Worm (Caenorhabditis elegans) whole organism, young adult: ENCODE measurements around the gene gcp-2.2.

ENCODE experiments used
- F22D6.2 ChIP-seq: sonication (generic microtip); optimal IDR thresholded peaks from 2 replicates; lab custom pipeline; 2016; ENCODE audit warnings: mild to moderate bottlenecking, missing genetic modification characterization, missing compliant biosample characterization
- K11D2.4 ChIP-seq: fragments of 200-800 bp; sonication (Bioruptor generic); IDR thresholded peaks from 2 replicates; pipeline ENCODE4 v1.3.6; 2022; ENCODE audit warnings: missing genetic modification reagents, missing genetic modification characterization, missing compliant biosample characterization
- Y53F4B.3 ChIP-seq: fragments of 200-800 bp; sonication (Bioruptor generic); IDR thresholded peaks from 2 replicates; pipeline ENCODE4 v1.3.6; 2022; ENCODE audit warnings: missing genetic modification reagents, missing genetic modification characterization, missing compliant biosample characterization
- Y95B8A.8 ChIP-seq: fragments of 200-800 bp; sonication (Bioruptor generic); IDR thresholded peaks from 2 replicates; pipeline ENCODE4 v1.3.6; 2022; ENCODE audit warnings: missing genetic modification reagents, missing genetic modification characterization, missing compliant biosample characterization
- akir-1 ChIP-seq: fragments of 200-800 bp; sonication (Bioruptor generic); optimal IDR thresholded peaks from 2 replicates; lab custom pipeline; 2018; ENCODE audit warnings: mild to moderate bottlenecking, missing genetic modification characterization, moderate library complexity, missing compliant biosample characterization
- attf-6 ChIP-seq: fragments of 200-800 bp; sonication (Bioruptor generic); IDR thresholded peaks from 2 replicates; pipeline ENCODE4 v1.3.6; 2022; ENCODE audit warnings: missing genetic modification reagents, missing genetic modification characterization, missing compliant biosample characterization
- bed-2 ChIP-seq: fragments of 200-800 bp; sonication (Bioruptor generic); IDR thresholded peaks from 2 replicates; pipeline ENCODE4 v1.3.6; 2022; ENCODE audit warnings: missing genetic modification reagents, missing genetic modification characterization, missing compliant biosample characterization
- ceh-27 ChIP-seq: fragments of 200-800 bp; sonication (Bioruptor generic); optimal IDR thresholded peaks from 2 replicates; lab custom pipeline; 2018; ENCODE audit warnings: mild to moderate bottlenecking, missing genetic modification characterization, moderate library complexity, missing compliant biosample characterization
- ceh-40 ChIP-seq: fragments of 200-800 bp; sonication (Bioruptor generic); IDR thresholded peaks from 2 replicates; pipeline ENCODE4 v1.3.6; 2022; ENCODE audit warnings: missing genetic modification characterization, missing compliant biosample characterization
- dox-1 ChIP-seq: fragments of 200-800 bp; sonication (Bioruptor generic); IDR thresholded peaks from 2 replicates; pipeline ENCODE4 v1.3.6; 2022; ENCODE audit warnings: missing genetic modification reagents, missing genetic modification characterization, missing compliant biosample characterization
- dpff-1 ChIP-seq: sonication (generic microtip); optimal IDR thresholded peaks from 2 replicates; lab custom pipeline; 2017; ENCODE audit warnings: mild to moderate bottlenecking, missing genetic modification characterization, missing compliant biosample characterization
- gei-17 ChIP-seq: fragments of 200-800 bp; sonication (Bioruptor generic); optimal IDR thresholded peaks from 2 replicates; lab custom pipeline; 2018; ENCODE audit warnings: mild to moderate bottlenecking, missing genetic modification characterization, missing compliant biosample characterization
- him-1 ChIP-seq: sonication (generic microtip); optimal IDR thresholded peaks from 2 replicates; lab custom pipeline; 2016; ENCODE audit warnings: missing genotype, missing genetic modification reagents, missing genetic modification characterization, missing compliant biosample characterization
- hlh-26 ChIP-seq: fragments of 200-800 bp; sonication (Bioruptor generic); conservative IDR thresholded peaks from 2 replicates; pipeline ENCODE4 v1.3.6; 2022; ENCODE audit warnings: missing genetic modification reagents, missing genetic modification characterization, missing compliant biosample characterization
- hmg-1.2 ChIP-seq: fragments of 200-800 bp; sonication (Bioruptor generic); IDR thresholded peaks from 2 replicates; pipeline ENCODE4 v1.3.6; 2022; ENCODE audit warnings: missing genetic modification reagents, missing genetic modification characterization, missing compliant biosample characterization
- lag-1 ChIP-seq: fragments of 200-800 bp; sonication (Bioruptor generic); IDR thresholded peaks from 2 replicates; pipeline ENCODE4 v1.3.6; 2022; ENCODE audit warnings: missing genetic modification reagents, missing genetic modification characterization, missing compliant biosample characterization
- lin-40 ChIP-seq: sonication (generic microtip); optimal IDR thresholded peaks from 2 replicates; lab custom pipeline; 2016; ENCODE audit warnings: missing genetic modification characterization, mild to moderate bottlenecking, missing compliant biosample characterization, missing genotype, missing genetic modification reagents
- lsy-27 ChIP-seq: sonication (generic microtip); optimal IDR thresholded peaks from 2 replicates; lab custom pipeline; 2017; ENCODE audit warnings: missing genetic modification characterization, mild to moderate bottlenecking, missing compliant biosample characterization, antibody characterized with exemption, missing genotype, borderline replicate concordance; ENCODE audit not compliant: insufficient read depth
- madf-10 ChIP-seq: sonication (generic microtip); optimal IDR thresholded peaks from 2 replicates; lab custom pipeline; 2016; ENCODE audit warnings: mild to moderate bottlenecking, missing genetic modification characterization, missing compliant biosample characterization
- madf-3 ChIP-seq: fragments of 200-800 bp; sonication (Bioruptor generic); IDR thresholded peaks from 2 replicates; pipeline ENCODE4 v1.3.6; 2022; ENCODE audit warnings: missing genetic modification reagents, missing genetic modification characterization, missing compliant biosample characterization
- nfyb-1 ChIP-seq: fragments of 200-800 bp; sonication (Bioruptor generic); IDR thresholded peaks from 2 replicates; pipeline ENCODE4 v1.3.6; 2022; ENCODE audit warnings: missing genetic modification reagents, missing genetic modification characterization, missing compliant biosample characterization
- nhr-179 ChIP-seq: sonication (generic microtip); optimal IDR thresholded peaks from 2 replicates; lab custom pipeline; 2016; ENCODE audit warnings: mild to moderate bottlenecking, missing genetic modification characterization, missing compliant biosample characterization
- nhr-80 ChIP-seq: sonication (generic microtip); optimal IDR thresholded peaks from 2 replicates; lab custom pipeline; 2016; ENCODE audit warnings: missing genetic modification characterization, missing compliant biosample characterization
- nhr-90 ChIP-seq: sonication (generic microtip); optimal IDR thresholded peaks from 2 replicates; lab custom pipeline; 2016; ENCODE audit warnings: missing genotype, mild to moderate bottlenecking, missing genetic modification characterization, missing compliant biosample characterization
- rec-8 ChIP-seq, 2 experiments: sonication (generic microtip); optimal IDR thresholded peaks; 2 replicates each; lab custom pipeline; 2016; ENCODE audit warnings: mild to moderate bottlenecking in 2 of 2, missing genetic modification characterization in 2 of 2, missing genetic modification reagents in 2 of 2, missing genotype in 2 of 2, missing biosample characterization in 1 of 2, missing compliant biosample characterization in 1 of 2, moderate library complexity in 1 of 2
- rpc-1 ChIP-seq, 2 experiments: fragments of 150-350 bp in 1 of 2; sonication (generic microtip) in 1 of 2; optimal IDR thresholded peaks; 2 replicates each; lab custom pipeline; 2014 to 2018; ENCODE audit warnings: missing biosample characterization in 1 of 2, missing genetic modification characterization in 1 of 2, missing genetic modification reagents in 1 of 2, missing genotype in 1 of 2
- snpc-3.4 ChIP-seq: sonication (generic microtip); optimal IDR thresholded peaks from 2 replicates; lab custom pipeline; 2017; ENCODE audit warnings: missing genetic modification characterization, mild to moderate bottlenecking, missing compliant biosample characterization, antibody characterized with exemption, moderate library complexity, missing genotype, missing genetic modification reagents
- somi-1 ChIP-seq: fragments of 200-800 bp; sonication (Bioruptor generic); optimal IDR thresholded peaks from 2 replicates; lab custom pipeline; 2018; ENCODE audit warnings: mild to moderate bottlenecking, missing genetic modification characterization, missing compliant biosample characterization
- xnd-1 ChIP-seq: sonication (generic microtip); optimal IDR thresholded peaks from 2 replicates; lab custom pipeline; 2016; ENCODE audit warnings: missing genotype, missing genetic modification reagents, missing genetic modification characterization, missing compliant biosample characterization
- zfh-2 ChIP-seq: fragments of 200-800 bp; sonication (Bioruptor generic); conservative IDR thresholded peaks from 2 replicates; pipeline ENCODE4 v1.3.6; 2022; ENCODE audit warnings: missing genetic modification reagents, missing genetic modification characterization, missing compliant biosample characterization
- ztf-26 ChIP-seq: sonication (generic microtip); optimal IDR thresholded peaks from 2 replicates; lab custom pipeline; 2017; ENCODE audit warnings: missing genetic modification characterization, missing compliant biosample characterization
- ztf-3 ChIP-seq: fragments of 200-800 bp; sonication (Bioruptor generic); optimal IDR thresholded peaks from 2 replicates; lab custom pipeline; 2018; ENCODE audit warnings: mild to moderate bottlenecking, missing genetic modification characterization, missing compliant biosample characterization

The gcp-2.2 gene

ce11 chrX:11537240-11537764, at the start of gene gcp-2.2:
gcp-2.2 (plus strand) TSS chrX:11537714.
- TF ChIP-seq hlh-26 (GFP tag; lab: Robert Waterston, UW) = no peak
- TF ChIP-seq ceh-40 (GFP tag; lab: Robert Waterston, UW) = no peak
- no peak for TF ChIP-seq lsy-27 (tag; lab: Kevin White, UChicago)
- no peak for TF ChIP-seq madf-10 (tag; lab: Kevin White, UChicago)
- TF ChIP-seq nhr-179 = no peak
- no peak for TF ChIP-seq lin-40
- no peak for TF ChIP-seq K11D2.4
- no peak for TF ChIP-seq bed-2
- TF ChIP-seq hmg-1.2 (GFP tag; lab: Robert Waterston, UW) = no peak
- TF ChIP-seq rec-8 (tag; optimal IDR thresholded peaks at IDR 0.05; lab: Kevin White, UChicago) = no peak
- TF ChIP-seq gei-17 = no peak
- TF ChIP-seq ztf-26 (tag; lab: Kevin White, UChicago) = no peak
- TF ChIP-seq ceh-27 (GFP tag; lab: Kevin White, UChicago) = no peak

ce11 chrX:11489830-11490229, 47.7 kb upstream of the gcp-2.2 start, which contains the start of gene spp-21:
spp-21 (plus strand) TSS chrX:11490130.
- TF ChIP-seq Y95B8A.8 = no peak
- TF ChIP-seq him-1 (tag; lab: Kevin White, UChicago) = no peak
- TF ChIP-seq dpff-1 = no peak
- no peak for TF ChIP-seq snpc-3.4
- no peak for TF ChIP-seq F22D6.2
- TF ChIP-seq nhr-90 (tag; lab: Kevin White, UChicago) = no peak
- TF ChIP-seq akir-1 = no peak
- TF ChIP-seq Y53F4B.3 (GFP tag; lab: Robert Waterston, UW) = no peak
- TF ChIP-seq ztf-3 (GFP tag; lab: Kevin White, UChicago) = no peak
- TF ChIP-seq somi-1 (GFP tag; lab: Kevin White, UChicago) = no peak
- TF ChIP-seq nfyb-1 (GFP tag; lab: Robert Waterston, UW) = no peak
- TF ChIP-seq zfh-2 (GFP tag; lab: Robert Waterston, UW) = no peak
- TF ChIP-seq xnd-1 = no peak
- TF ChIP-seq lag-1 (GFP tag; lab: Robert Waterston, UW) = no peak
- TF ChIP-seq madf-10 (tag; lab: Kevin White, UChicago) = no peak

- TF ChIP-seq madf-10 (tag; lab: Kevin White, UChicago) (no peak), attf-6 (no peak)
Observed at ce11 chrX:11491835-11492234, 45.7 kb upstream of the gcp-2.2 start.

ce11 chrX:11498871-11499270, 38.6 kb upstream of the gcp-2.2 start:
- TF ChIP-seq madf-3 (GFP tag; lab: Robert Waterston, UW) = no peak
- peak; percentile 24 for TF ChIP-seq nhr-80 (tag; lab: Kevin White, UChicago)

- TF ChIP-seq nhr-90 (tag; lab: Kevin White, UChicago) (no peak), dox-1 (GFP tag; lab: Robert Waterston, UW) (0 out of 2 replicates have a peak, but pooled peaks have one; percentile 28), nhr-80 (tag; lab: Kevin White, UChicago) (peak; percentile 85), rpc-1 (optimal IDR thresholded peaks at IDR 0.05; lab: Kevin White, UChicago) (no peak), rpc-1 (tag; optimal IDR thresholded peaks at IDR 0.05; lab: Kevin White, UChicago) (no peak), F22D6.2 (no peak), hlh-26 (GFP tag; lab: Robert Waterston, UW) (no peak)
Observed at ce11 chrX:11499738-11500137, 37.8 kb upstream of the gcp-2.2 start, which contains the start of gene T25C12.3. T25C12.3 (minus strand) TSS chrX:11499999.
